Worm (Caenorhabditis elegans) whole organism, young adult: ENCODE results near the gene rsp-7.

Experiments used
- B0019.2 ChIP-seq: fragments of 200-800 bp; sonication (Bioruptor generic); conservative IDR thresholded peaks from 2 replicates; pipeline ENCODE4 v1.3.6; 2022; ENCODE audit warnings: missing genetic modification reagents, missing genetic modification characterization, missing compliant biosample characterization
- B0035.1 ChIP-seq: sonication (generic microtip); optimal IDR thresholded peaks from 2 replicates; lab custom pipeline; 2016; ENCODE audit warnings: missing genetic modification characterization, mild to moderate bottlenecking, missing compliant biosample characterization, missing genotype, missing genetic modification reagents
- C06A6.2 ChIP-seq: fragments of 200-800 bp; sonication (Bioruptor generic); conservative IDR thresholded peaks from 2 replicates; pipeline ENCODE4 v1.3.6; 2022; ENCODE audit warnings: missing genetic modification characterization, missing compliant biosample characterization
- C17E4.6 ChIP-seq: fragments of 200-800 bp; sonication (Bioruptor generic); IDR thresholded peaks from 2 replicates; pipeline ENCODE4 v1.3.6; 2022; ENCODE audit warnings: missing genetic modification reagents, missing genetic modification characterization, missing compliant biosample characterization
- D2030.7 ChIP-seq: fragments of 200-800 bp; sonication (Bioruptor generic); IDR thresholded peaks from 2 replicates; pipeline ENCODE4 v1.3.6; 2022; ENCODE audit warnings: missing genetic modification reagents, missing genetic modification characterization, missing compliant biosample characterization
- F37B4.10 ChIP-seq: fragments of 200-800 bp; sonication (Bioruptor generic); IDR thresholded peaks from 2 replicates; pipeline ENCODE4 v1.3.6; 2022; ENCODE audit warnings: missing genetic modification characterization, missing compliant biosample characterization
- F49E8.2 ChIP-seq: sonication (generic microtip); optimal IDR thresholded peaks from 3 replicates; lab custom pipeline; 2017; ENCODE audit warnings: missing genetic modification characterization, mild to moderate bottlenecking, missing compliant biosample characterization, antibody characterized with exemption, moderate library complexity; ENCODE audit not compliant: insufficient read depth
- F57A8.1 ChIP-seq: fragments of 200-800 bp; sonication (Bioruptor generic); optimal IDR thresholded peaks from 2 replicates; lab custom pipeline; 2018; ENCODE audit warnings: mild to moderate bottlenecking, missing genetic modification characterization, moderate library complexity, missing compliant biosample characterization
- K11D2.4 ChIP-seq: fragments of 200-800 bp; sonication (Bioruptor generic); IDR thresholded peaks from 2 replicates; pipeline ENCODE4 v1.3.6; 2022; ENCODE audit warnings: missing genetic modification reagents, missing genetic modification characterization, missing compliant biosample characterization
- K12H6.12 ChIP-seq: fragments of 200-800 bp; sonication (Bioruptor generic); optimal IDR thresholded peaks from 2 replicates; lab custom pipeline; 2018; ENCODE audit warnings: mild to moderate bottlenecking, missing genetic modification characterization, missing compliant biosample characterization
- Y56A3A.18 ChIP-seq: fragments of 200-800 bp; sonication (Bioruptor generic); IDR thresholded peaks from 2 replicates; pipeline ENCODE4 v1.3.6; 2022; ENCODE audit warnings: missing genetic modification reagents, missing genetic modification characterization, missing compliant biosample characterization
- Y67H2A.10 ChIP-seq: fragments of 200-800 bp; sonication (Bioruptor generic); conservative IDR thresholded peaks from 2 replicates; pipeline ENCODE4 v1.3.6; 2022; ENCODE audit warnings: missing genetic modification reagents, missing genetic modification characterization, missing compliant biosample characterization
- aptf-3 ChIP-seq: fragments of 200-800 bp; sonication (Bioruptor generic); IDR thresholded peaks from 2 replicates; pipeline ENCODE4 v1.3.6; 2022; ENCODE audit warnings: missing genetic modification characterization, missing compliant biosample characterization
- atf-7 ChIP-seq: sonication (generic microtip); optimal IDR thresholded peaks from 2 replicates; lab custom pipeline; 2017; ENCODE audit warnings: mild to moderate bottlenecking, missing genetic modification characterization, missing compliant biosample characterization
- attf-3 ChIP-seq: fragments of 200-800 bp; sonication (Bioruptor generic); conservative IDR thresholded peaks from 2 replicates; pipeline ENCODE4 v1.3.6; 2022; ENCODE audit warnings: missing genetic modification reagents, missing genetic modification characterization, missing compliant biosample characterization
- attf-5 ChIP-seq: fragments of 200-800 bp; sonication (Bioruptor generic); optimal IDR thresholded peaks from 2 replicates; lab custom pipeline; 2018; ENCODE audit warnings: mild to moderate bottlenecking, missing genetic modification characterization, missing compliant biosample characterization
- bed-2 ChIP-seq: fragments of 200-800 bp; sonication (Bioruptor generic); IDR thresholded peaks from 2 replicates; pipeline ENCODE4 v1.3.6; 2022; ENCODE audit warnings: missing genetic modification reagents, missing genetic modification characterization, missing compliant biosample characterization
- ceh-91 ChIP-seq: fragments of 200-800 bp; sonication (Bioruptor generic); IDR thresholded peaks from 2 replicates; pipeline ENCODE4 v1.3.6; 2022; ENCODE audit warnings: missing genetic modification reagents, missing genetic modification characterization, missing compliant biosample characterization
- dpl-1 ChIP-seq: fragments of 150-350 bp; optimal IDR thresholded peaks from 2 replicates; lab custom pipeline; 2014; ENCODE audit warnings: missing biosample characterization, missing genetic modification reagents, missing genetic modification characterization
- efl-1 ChIP-seq: fragments of 150-350 bp; optimal IDR thresholded peaks from 2 replicates; lab custom pipeline; 2014; ENCODE audit warnings: missing biosample characterization, missing genetic modification reagents, missing genetic modification characterization
- egl-44 ChIP-seq: fragments of 200-800 bp; sonication (Bioruptor generic); IDR thresholded peaks from 2 replicates; pipeline ENCODE4 v1.3.6; 2022; ENCODE audit warnings: missing genetic modification reagents, missing genetic modification characterization, missing compliant biosample characterization
- ets-4 ChIP-seq: fragments of 200-800 bp; sonication (Bioruptor generic); optimal IDR thresholded peaks from 2 replicates; lab custom pipeline; 2018; ENCODE audit warnings: mild to moderate bottlenecking, missing genetic modification characterization, missing compliant biosample characterization
- fkh-3 ChIP-seq: sonication (generic microtip); optimal IDR thresholded peaks from 2 replicates; lab custom pipeline; 2016; ENCODE audit warnings: mild to moderate bottlenecking, missing genetic modification characterization, missing compliant biosample characterization
- him-1 ChIP-seq: sonication (generic microtip); optimal IDR thresholded peaks from 2 replicates; lab custom pipeline; 2016; ENCODE audit warnings: missing genotype, missing genetic modification reagents, missing genetic modification characterization, missing compliant biosample characterization
- hlh-26 ChIP-seq: fragments of 200-800 bp; sonication (Bioruptor generic); conservative IDR thresholded peaks from 2 replicates; pipeline ENCODE4 v1.3.6; 2022; ENCODE audit warnings: missing genetic modification reagents, missing genetic modification characterization, missing compliant biosample characterization
- hmg-1.2 ChIP-seq: fragments of 200-800 bp; sonication (Bioruptor generic); IDR thresholded peaks from 2 replicates; pipeline ENCODE4 v1.3.6; 2022; ENCODE audit warnings: missing genetic modification reagents, missing genetic modification characterization, missing compliant biosample characterization
- lin-26 ChIP-seq: fragments of 200-800 bp; sonication (Bioruptor generic); IDR thresholded peaks from 2 replicates; pipeline ENCODE4 v1.3.6; 2022; ENCODE audit warnings: missing genetic modification reagents, missing genetic modification characterization, missing compliant biosample characterization
- lin-35 ChIP-seq, 3 experiments: fragments of 150-350 bp in 2 of 3; sonication (generic microtip) in 1 of 3; optimal IDR thresholded peaks; 2 replicates each; lab custom pipeline; 2014 to 2018; ENCODE audit warnings: missing biosample characterization in 3 of 3, missing genetic modification characterization in 3 of 3, missing genetic modification reagents in 3 of 3
- lin-54 ChIP-seq: fragments of 200-800 bp; sonication (Bioruptor generic); optimal IDR thresholded peaks from 2 replicates; lab custom pipeline; 2018; ENCODE audit warnings: mild to moderate bottlenecking, missing genetic modification characterization, missing compliant biosample characterization
- madf-10 ChIP-seq: sonication (generic microtip); optimal IDR thresholded peaks from 2 replicates; lab custom pipeline; 2016; ENCODE audit warnings: mild to moderate bottlenecking, missing genetic modification characterization, missing compliant biosample characterization
- madf-6 ChIP-seq: fragments of 200-800 bp; sonication (Bioruptor generic); IDR thresholded peaks from 2 replicates; pipeline ENCODE4 v1.3.6; 2022; ENCODE audit warnings: missing genetic modification reagents, missing genetic modification characterization, missing compliant biosample characterization
- mcd-1 ChIP-seq: fragments of 200-800 bp; sonication (Bioruptor generic); IDR thresholded peaks from 2 replicates; pipeline ENCODE4 v1.3.6; 2022; ENCODE audit warnings: missing genetic modification reagents, missing genetic modification characterization, missing compliant biosample characterization
- nfya-1 ChIP-seq: sonication (generic microtip); optimal IDR thresholded peaks from 2 replicates; lab custom pipeline; 2017; ENCODE audit warnings: antibody characterized with exemption, missing compliant biosample characterization, missing genetic modification characterization, borderline replicate concordance; ENCODE audit not compliant: insufficient read depth
- nhr-179 ChIP-seq: sonication (generic microtip); optimal IDR thresholded peaks from 2 replicates; lab custom pipeline; 2016; ENCODE audit warnings: mild to moderate bottlenecking, missing genetic modification characterization, missing compliant biosample characterization
- pha-4 ChIP-seq: fragments of 150-350 bp; sonication (generic microtip); optimal IDR thresholded peaks from 2 replicates; lab custom pipeline; 2014; ENCODE audit warnings: missing biosample characterization, missing genetic modification reagents, missing genetic modification characterization
- rcor-1 ChIP-seq: fragments of 200-800 bp; sonication (Bioruptor generic); IDR thresholded peaks from 2 replicates; pipeline ENCODE4 v1.3.6; 2022; ENCODE audit warnings: missing genetic modification reagents, missing genetic modification characterization, missing compliant biosample characterization
- repo-1 ChIP-seq: sonication (generic microtip); optimal IDR thresholded peaks from 2 replicates; lab custom pipeline; 2017; ENCODE audit warnings: mild to moderate bottlenecking, missing genetic modification characterization, missing compliant biosample characterization
- sdz-38 ChIP-seq: sonication (generic microtip); optimal IDR thresholded peaks from 2 replicates; lab custom pipeline; 2016; ENCODE audit warnings: missing genotype, missing genetic modification characterization, missing compliant biosample characterization
- snpc-1.1 ChIP-seq: sonication (generic microtip); optimal IDR thresholded peaks from 2 replicates; lab custom pipeline; 2017; ENCODE audit warnings: missing genetic modification characterization, mild to moderate bottlenecking, missing compliant biosample characterization, antibody characterized with exemption, moderate library complexity, missing genotype, missing genetic modification reagents; ENCODE audit not compliant: insufficient read depth
- snpc-1.3 ChIP-seq: sonication (generic microtip); optimal IDR thresholded peaks from 2 replicates; lab custom pipeline; 2017; ENCODE audit warnings: missing genetic modification characterization, mild to moderate bottlenecking, missing compliant biosample characterization, antibody characterized with exemption, moderate library complexity, missing genotype, missing genetic modification reagents; ENCODE audit not compliant: insufficient read depth
- snpc-3.4 ChIP-seq: sonication (generic microtip); optimal IDR thresholded peaks from 2 replicates; lab custom pipeline; 2017; ENCODE audit warnings: missing genetic modification characterization, mild to moderate bottlenecking, missing compliant biosample characterization, antibody characterized with exemption, moderate library complexity, missing genotype, missing genetic modification reagents
- snpc-4 ChIP-seq, 5 experiments: fragments of 150-350 bp in 1 of 5; sonication (generic microtip) in 4 of 5; optimal IDR thresholded peaks; 2 replicates each; lab custom pipeline; 2014 to 2018; ENCODE audit warnings: missing genetic modification characterization in 5 of 5, missing biosample characterization in 3 of 5, antibody characterized with exemption in 2 of 5, mild to moderate bottlenecking in 2 of 5, missing compliant biosample characterization in 2 of 5, missing genotype in 2 of 5, moderate library complexity in 2 of 5, missing genetic modification reagents in 1 of 5
- somi-1 ChIP-seq: fragments of 200-800 bp; sonication (Bioruptor generic); optimal IDR thresholded peaks from 2 replicates; lab custom pipeline; 2018; ENCODE audit warnings: mild to moderate bottlenecking, missing genetic modification characterization, missing compliant biosample characterization
- tbp1 ChIP-seq: fragments of 200-800 bp; sonication (Bioruptor generic); optimal IDR thresholded peaks from 2 replicates; lab custom pipeline; 2018; ENCODE audit warnings: mild to moderate bottlenecking, missing genetic modification characterization, missing compliant biosample characterization
- zim-3 ChIP-seq: sonication (generic microtip); optimal IDR thresholded peaks from 2 replicates; lab custom pipeline; 2017; ENCODE audit warnings: mild to moderate bottlenecking, missing genetic modification characterization, moderate library complexity, missing compliant biosample characterization
- ztf-18 ChIP-seq: sonication (generic microtip); optimal IDR thresholded peaks from 2 replicates; lab custom pipeline; 2016; ENCODE audit warnings: missing genotype, mild to moderate bottlenecking, missing genetic modification characterization, missing compliant biosample characterization
- ztf-26 ChIP-seq: sonication (generic microtip); optimal IDR thresholded peaks from 2 replicates; lab custom pipeline; 2017; ENCODE audit warnings: missing genetic modification characterization, missing compliant biosample characterization
- ztf-28 ChIP-seq: fragments of 200-800 bp; sonication (Bioruptor generic); IDR thresholded peaks from 2 replicates; pipeline ENCODE4 v1.3.6; 2022; ENCODE audit warnings: missing genetic modification reagents, missing genetic modification characterization, missing compliant biosample characterization

The rsp-7 gene

ce11 chrII:10662698-10663097 lies 3.7 kb downstream of the rsp-7 start, which contains the start of gene D2089.8:
Gene D2089.8, minus strand, starts transcription at chrII:10662781.
- TF ChIP-seq mcd-1 (GFP tag; lab: Robert Waterston, UW) (no peak; the same call in 1 of the 2 replicates), F49E8.2 (tag; lab: Kevin White, UChicago) (no peak), madf-10 (tag; lab: Kevin White, UChicago) (no peak), him-1 (tag; lab: Kevin White, UChicago) (no peak), hlh-26 (no peak), tbp1 (no peak), D2030.7 (GFP tag; lab: Robert Waterston, UW) (0 out of 2 replicates have a peak, but pooled peaks have one; percentile 23), snpc-1.3 (tag; lab: Kevin White, UChicago) (no peak), egl-44 (GFP tag; lab: Robert Waterston, UW) (no peak), hmg-1.2 (no peak), F57A8.1 (GFP tag; lab: Kevin White, UChicago) (no peak), madf-6 (GFP tag; lab: Robert Waterston, UW) (peak; percentile 94), B0035.1 (tag; lab: Kevin White, UChicago) (no peak), snpc-4 (GFP tag; optimal IDR thresholded peaks at IDR 0.05; lab: Kevin White, UChicago) (no peak), snpc-4 (tag; optimal IDR thresholded peaks at IDR 0.05; lab: Kevin White, UChicago) (no peak), lin-26 (GFP tag; lab: Robert Waterston, UW) (no peak), attf-5 (GFP tag; lab: Kevin White, UChicago) (no peak), ztf-26 (tag; lab: Kevin White, UChicago) (no peak), F37B4.10 (no peak), bed-2 (GFP tag; lab: Robert Waterston, UW) (no peak), fkh-3 (tag; lab: Kevin White, UChicago) (no peak), snpc-1.1 (tag; lab: Kevin White, UChicago) (no peak), efl-1 (GFP tag; lab: Kevin White, UChicago) (peak; percentile 67), B0019.2 (GFP tag; lab: Robert Waterston, UW) (no peak), C06A6.2 (no peak), zim-3 (tag; lab: Kevin White, UChicago) (no peak), attf-3 (no peak), C17E4.6 (GFP tag; lab: Robert Waterston, UW) (no peak), K12H6.12 (tag; lab: Kevin White, UChicago) (no peak), lin-54 (GFP tag; lab: Kevin White, UChicago) (no peak), Y56A3A.18 (GFP tag; lab: Robert Waterston, UW) (no peak), atf-7 (tag; lab: Kevin White, UChicago) (no peak), dpl-1 (GFP tag; lab: Kevin White, UChicago) (peak; percentile 22), sdz-38 (tag; lab: Kevin White, UChicago) (no peak), ets-4 (GFP tag; lab: Kevin White, UChicago) (no peak), rcor-1 (GFP tag; lab: Robert Waterston, UW) (no peak), snpc-3.4 (tag; lab: Kevin White, UChicago) (no peak), K11D2.4 (GFP tag; lab: Robert Waterston, UW) (no peak), aptf-3 (GFP tag; lab: Robert Waterston, UW) (no peak), pha-4 (tag; lab: Kevin White, UChicago) (no peak), nhr-179 (tag; lab: Kevin White, UChicago) (no peak), Y67H2A.10 (GFP tag; lab: Robert Waterston, UW) (no peak), nfya-1 (tag; lab: Kevin White, UChicago) (no peak), repo-1 (tag; lab: Kevin White, UChicago) (no peak), somi-1 (GFP tag; lab: Kevin White, UChicago) (no peak), lin-35 (GFP tag; optimal IDR thresholded peaks at IDR 0.05; lab: Kevin White, UChicago) (no peak), ztf-18 (tag; lab: Kevin White, UChicago) (no peak), ceh-91 (GFP tag; lab: Robert Waterston, UW) (peak; percentile 53), ztf-28 (GFP tag; lab: Robert Waterston, UW) (no peak)
